1 fruit fly cellular context compared by ENCODE assay signal in the genomic region with DNA sequence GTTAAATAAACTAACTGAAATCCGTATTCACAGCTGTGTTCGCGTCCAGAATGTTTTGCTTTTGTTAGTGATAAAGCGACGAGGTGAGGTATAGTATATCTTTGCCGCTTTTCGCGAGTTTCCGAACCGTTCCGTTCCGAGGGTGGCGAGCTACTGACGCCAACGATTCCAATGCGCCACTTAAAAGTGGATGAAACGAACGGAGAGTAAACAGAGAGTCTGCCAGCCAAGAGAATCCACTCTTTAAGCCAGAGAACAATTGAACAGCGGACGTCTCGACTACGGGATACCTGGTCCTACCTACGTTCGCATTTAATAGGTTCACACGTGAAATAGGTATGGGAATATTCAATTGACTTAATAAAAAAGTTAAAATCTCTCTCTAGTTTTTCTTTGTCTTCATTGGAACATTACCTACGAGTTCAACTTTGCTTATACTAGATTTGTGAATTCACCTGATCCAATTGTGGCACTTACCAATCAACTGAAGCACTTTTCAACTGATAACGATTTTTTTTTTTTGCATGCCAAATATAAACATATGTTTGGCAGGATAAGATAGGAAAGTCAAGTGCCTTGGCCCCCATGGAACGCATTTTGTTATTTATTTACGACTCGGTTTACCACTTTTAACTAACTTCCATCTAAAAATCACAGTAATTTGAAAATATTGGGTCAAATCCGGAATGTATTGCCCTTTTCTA.
TF ChIP-seq lines count a peak whose summit lies in the region.

TSS of gene CG13893 (minus strand) at position 162 of the 704 bp plus-strand sequence.

TF ChIP-seq in whole organism, embryonic, 481 proteins besides CTCF, POLR2A, EP300 and RAD21 (continued from another document and continues in another):
- TF ChIP-seq CG30431 (GFP tag; optimal IDR thresholded peaks at IDR 0.05; lab: Kevin White, UChicago) (no peak), pho (GFP tag; optimal IDR thresholded peaks at IDR 0.05; lab: Kevin White, UChicago) (peak; percentile 21), Hr51 (GFP tag; optimal IDR thresholded peaks at IDR 0.05; lab: Kevin White, UChicago) (no peak), pan (optimal IDR thresholded peaks at IDR 0.05; lab: Kevin White, UChicago) (peak in 1 of 2 experiments; percentile 78), pan (GFP tag; optimal IDR thresholded peaks at IDR 0.05 in 1 of 2, IDR thresholded peaks at IDR 0.05 in 1 of 2) (peak in 1 of 2 experiments; percentile 19), lab (GFP tag; optimal IDR thresholded peaks at IDR 0.05; lab: Kevin White, UChicago) (peak; percentile 69), Dip3 (GFP tag; optimal IDR thresholded peaks at IDR 0.05; lab: Kevin White, UChicago) (no peak), sd (tag; optimal IDR thresholded peaks at IDR 0.05; lab: Kevin White, UChicago) (peak; percentile 16), CG4282 (GFP tag; optimal IDR thresholded peaks at IDR 0.05; lab: Kevin White, UChicago) (no peak), Opbp (GFP tag; IDR thresholded peaks at IDR 0.05; lab: Robert Waterston, UW; ENCODE audit: partially characterized antibody) (peak; percentile 25; the same call in 1 of the 3 replicates), CG15269 (tag; optimal IDR thresholded peaks at IDR 0.05; lab: Kevin White, UChicago) (peak; percentile 21), Fer3 (tag; optimal IDR thresholded peaks at IDR 0.05; lab: Kevin White, UChicago) (no peak), Dad (GFP tag; optimal IDR thresholded peaks at IDR 0.05; lab: Kevin White, UChicago) (peak; percentile 8), Hey (tag; optimal IDR thresholded peaks at IDR 0.05; lab: Kevin White, UChicago) (no peak), Trl (optimal IDR thresholded peaks at IDR 0.05; lab: Kevin White, UChicago) (peak; percentile 93 to 94), Trl (GFP tag; optimal IDR thresholded peaks at IDR 0.05; lab: Kevin White, UChicago) (no peak), CG32767 (GFP tag; IDR thresholded peaks at IDR 0.05; lab: Robert Waterston, UW) (no peak), pnt (GFP tag; optimal IDR thresholded peaks at IDR 0.05; lab: Kevin White, UChicago) (no peak), sens (GFP tag; lab: Kevin White, UChicago) (peak; percentile 87), Nf-YA (GFP tag; IDR thresholded peaks at IDR 0.05; lab: Robert Waterston, UW) (peak; percentile 32; the same call in 1 of the 2 replicates), CG2202 (tag; optimal IDR thresholded peaks at IDR 0.05; lab: Kevin White, UChicago) (no peak), eve (GFP tag; optimal IDR thresholded peaks at IDR 0.05; lab: Kevin White, UChicago) (no peak), gsb (GFP tag; IDR thresholded peaks at IDR 0.05; lab: Robert Waterston, UW) (peak; percentile 56; the same call in 1 of the 2 replicates), CG3995 (GFP tag; optimal IDR thresholded peaks at IDR 0.05; lab: Kevin White, UChicago) (no peak), TFAM (GFP tag; optimal IDR thresholded peaks at IDR 0.05; lab: Kevin White, UChicago) (no peak), CG15011 (GFP tag; optimal IDR thresholded peaks at IDR 0.05; lab: Kevin White, UChicago) (no peak), hkb (optimal IDR thresholded peaks at IDR 0.05; lab: Kevin White, UChicago) (no peak), hkb (GFP tag; IDR thresholded peaks at IDR 0.05; lab: Robert Waterston, UW) (peak; percentile 62; the same call in 1 of the 2 replicates), cad (GFP tag; optimal IDR thresholded peaks at IDR 0.05; lab: Kevin White, UChicago) (no peak), CG4360 (GFP tag; IDR thresholded peaks at IDR 0.05; lab: Robert Waterston, UW) (peak; percentile 33; the same call in 1 of the 2 replicates), sim (GFP tag; IDR thresholded peaks at IDR 0.05; lab: Robert Waterston, UW) (no peak), Sry-β (GFP tag; optimal IDR thresholded peaks at IDR 0.05; lab: Kevin White, UChicago) (no peak), CG8089 (GFP tag; optimal IDR thresholded peaks at IDR 0.05; lab: Kevin White, UChicago) (no peak), Oaz (GFP tag; IDR thresholded peaks at IDR 0.05; lab: Robert Waterston, UW) (no peak), CG8388 (GFP tag; optimal IDR thresholded peaks at IDR 0.05; lab: Kevin White, UChicago) (no peak), Meics (GFP tag; optimal IDR thresholded peaks at IDR 0.05; lab: Kevin White, UChicago) (peak; percentile 32), Bteb2 (GFP tag; optimal IDR thresholded peaks at IDR 0.05; lab: Kevin White, UChicago) (no peak), CG7839 (tag; optimal IDR thresholded peaks at IDR 0.05; lab: Kevin White, UChicago) (no peak), dm (GFP tag; optimal IDR thresholded peaks at IDR 0.05; lab: Kevin White, UChicago) (no peak), row (GFP tag; IDR thresholded peaks at IDR 0.05; lab: Robert Waterston, UW) (peak; percentile 96), CG34376 (GFP tag; optimal IDR thresholded peaks at IDR 0.05; lab: Kevin White, UChicago) (peak; percentile 78), so (GFP tag; IDR thresholded peaks at IDR 0.05; lab: Robert Waterston, UW) (peak; percentile 44; the same call in 1 of the 3 replicates), nerfin-2 (GFP tag; IDR thresholded peaks at IDR 0.05; lab: Robert Waterston, UW; ENCODE audit: partially characterized antibody) (peak; percentile 40; the same call in 1 of the 2 replicates), az2 (GFP tag; optimal IDR thresholded peaks at IDR 0.05; lab: Kevin White, UChicago) (no peak), nau (GFP tag; optimal IDR thresholded peaks at IDR 0.05; lab: Kevin White, UChicago) (no peak), Rx (GFP tag; IDR thresholded peaks at IDR 0.05; lab: Robert Waterston, UW) (no peak), CG13424 (tag; optimal IDR thresholded peaks at IDR 0.05; lab: Kevin White, UChicago) (no peak), C15 (GFP tag; IDR thresholded peaks at IDR 0.05; lab: Robert Waterston, UW) (no peak), fd64A (GFP tag; optimal IDR thresholded peaks at IDR 0.05; lab: Kevin White, UChicago) (peak; percentile 53), CG11723 (GFP tag; optimal IDR thresholded peaks at IDR 0.05; lab: Kevin White, UChicago) (no peak), Oli (tag; optimal IDR thresholded peaks at IDR 0.05; lab: Kevin White, UChicago) (no peak), wor (GFP tag; IDR thresholded peaks at IDR 0.05; lab: Robert Waterston, UW) (no peak), Hr3 (GFP tag; optimal IDR thresholded peaks at IDR 0.05; lab: Kevin White, UChicago) (no peak), Dbx (GFP tag; IDR thresholded peaks at IDR 0.05; lab: Robert Waterston, UW) (peak; percentile 67; the same call in 2 of the 3 replicates), fd102C (GFP tag; optimal IDR thresholded peaks at IDR 0.05; lab: Kevin White, UChicago) (no peak), Poxn (GFP tag; IDR thresholded peaks at IDR 0.05; lab: Robert Waterston, UW) (no peak), her (GFP tag; optimal IDR thresholded peaks at IDR 0.05; lab: Kevin White, UChicago) (peak; percentile 61), insv (GFP tag; optimal IDR thresholded peaks at IDR 0.05; lab: Kevin White, UChicago) (peak in 1 of 2 experiments; percentile 13), CG3847 (GFP tag; IDR thresholded peaks at IDR 0.05; lab: Robert Waterston, UW) (no peak), CG12769 (tag; optimal IDR thresholded peaks at IDR 0.05; lab: Kevin White, UChicago) (peak; percentile 74), CG12942 (GFP tag; optimal IDR thresholded peaks at IDR 0.05; lab: Kevin White, UChicago) (no peak), GATAe (GFP tag; conservative IDR thresholded peaks at IDR 0.05; lab: Robert Waterston, UW) (no peak), CG3726 (GFP tag; IDR thresholded peaks at IDR 0.05; lab: Robert Waterston, UW) (no peak), CG17829 (tag; optimal IDR thresholded peaks at IDR 0.05; lab: Kevin White, UChicago) (no peak), lmd (GFP tag; IDR thresholded peaks at IDR 0.05; lab: Robert Waterston, UW) (no peak), zfh2 (GFP tag; optimal IDR thresholded peaks at IDR 0.05; lab: Kevin White, UChicago) (no peak), CG13296 (GFP tag; optimal IDR thresholded peaks at IDR 0.05; lab: Kevin White, UChicago) (peak; percentile 62), sima (GFP tag; optimal IDR thresholded peaks at IDR 0.05; lab: Kevin White, UChicago) (no peak), ems (GFP tag; optimal IDR thresholded peaks at IDR 0.05; lab: Kevin White, UChicago) (no peak), tin (GFP tag; optimal IDR thresholded peaks at IDR 0.05; lab: Kevin White, UChicago) (no peak), NC2β (GFP tag; optimal IDR thresholded peaks at IDR 0.05; lab: Kevin White, UChicago) (no peak), schlank (tag; optimal IDR thresholded peaks at IDR 0.05; lab: Kevin White, UChicago) (peak; percentile 45), chif (GFP tag; optimal IDR thresholded peaks at IDR 0.05; lab: Kevin White, UChicago) (no peak), stwl (tag; optimal IDR thresholded peaks at IDR 0.05; lab: Kevin White, UChicago) (no peak), cg (GFP tag; optimal IDR thresholded peaks at IDR 0.05; lab: Kevin White, UChicago) (no peak), gfzf (GFP tag; optimal IDR thresholded peaks at IDR 0.05; lab: Kevin White, UChicago) (no peak), CG18764 (GFP tag; optimal IDR thresholded peaks at IDR 0.05; lab: Kevin White, UChicago) (no peak), CG18619 (GFP tag; optimal IDR thresholded peaks at IDR 0.05; lab: Kevin White, UChicago) (peak; percentile 5), Med (GFP tag; lab: Kevin White, UChicago) (peak; percentile 92), CG4854 (GFP tag; optimal IDR thresholded peaks at IDR 0.05; lab: Kevin White, UChicago) (peak; percentile 26), ranshi (GFP tag; IDR thresholded peaks at IDR 0.05; lab: Robert Waterston, UW) (peak; percentile 44; the same call in 1 of the 2 replicates), ATbp (GFP tag; optimal IDR thresholded peaks at IDR 0.05; lab: Kevin White, UChicago) (no peak), CG10431 (GFP tag; optimal IDR thresholded peaks at IDR 0.05; lab: Kevin White, UChicago) (no peak), CG5245 (GFP tag; optimal IDR thresholded peaks at IDR 0.05; lab: Kevin White, UChicago) (no peak), CG18262 (tag; optimal IDR thresholded peaks at IDR 0.05; lab: Kevin White, UChicago) (no peak), Stat92E (GFP tag; optimal IDR thresholded peaks at IDR 0.05; lab: Kevin White, UChicago) (peak in 1 of 3 experiments; percentile 76), dpn (GFP tag; optimal IDR thresholded peaks at IDR 0.05; lab: Kevin White, UChicago) (peak in 1 of 2 experiments; percentile 41), CG7357 (GFP tag; IDR thresholded peaks at IDR 0.05; lab: Robert Waterston, UW) (no peak), corto (GFP tag; optimal IDR thresholded peaks at IDR 0.05; lab: Kevin White, UChicago) (peak; percentile 32), CG3065 (GFP tag; optimal IDR thresholded peaks at IDR 0.05; lab: Kevin White, UChicago) (no peak), CG12104 (GFP tag; optimal IDR thresholded peaks at IDR 0.05; lab: Kevin White, UChicago) (peak; percentile 5), HmgD (GFP tag; optimal IDR thresholded peaks at IDR 0.05; lab: Kevin White, UChicago) (no peak), CG3281 (GFP tag; optimal IDR thresholded peaks at IDR 0.05; lab: Kevin White, UChicago) (peak; percentile 44), zen (tag; optimal IDR thresholded peaks at IDR 0.05; lab: Kevin White, UChicago) (no peak), CG1832 (GFP tag; optimal IDR thresholded peaks at IDR 0.05; lab: Kevin White, UChicago) (no peak), BEAF-32 (GFP tag; optimal IDR thresholded peaks at IDR 0.05; lab: Kevin White, UChicago) (no peak), HLH3B (GFP tag; IDR thresholded peaks at IDR 0.05; lab: Robert Waterston, UW) (no peak), tup (GFP tag; optimal IDR thresholded peaks at IDR 0.05; lab: Kevin White, UChicago) (no peak), Ada2b (GFP tag; IDR thresholded peaks at IDR 0.05; lab: Robert Waterston, UW) (no peak), CG9437 (GFP tag; optimal IDR thresholded peaks at IDR 0.05; lab: Kevin White, UChicago) (no peak), Lim3 (GFP tag; IDR thresholded peaks at IDR 0.05; lab: Robert Waterston, UW) (no peak), CG2199 (GFP tag; IDR thresholded peaks at IDR 0.05; lab: Robert Waterston, UW) (no peak), sens-2 (GFP tag; IDR thresholded peaks at IDR 0.05; lab: Robert Waterston, UW) (peak; percentile 16; the same call in 1 of the 2 replicates), Ravus (GFP tag; IDR thresholded peaks at IDR 0.05; lab: Robert Waterston, UW) (no peak), toy (GFP tag; IDR thresholded peaks at IDR 0.05; lab: Robert Waterston, UW) (no peak), oc (tag; optimal IDR thresholded peaks at IDR 0.05; lab: Kevin White, UChicago) (no peak), NK7.1 (GFP tag; optimal IDR thresholded peaks at IDR 0.05; lab: Kevin White, UChicago) (peak; percentile 11), CG10959 (GFP tag; IDR thresholded peaks at IDR 0.05; lab: Robert Waterston, UW) (no peak), gsb-n (tag; optimal IDR thresholded peaks at IDR 0.05; lab: Kevin White, UChicago) (no peak), CG6813 (GFP tag; optimal IDR thresholded peaks at IDR 0.05; lab: Kevin White, UChicago) (peak; percentile 51), gce (GFP tag; IDR thresholded peaks at IDR 0.05; lab: Robert Waterston, UW) (peak; percentile 65; the same call in 2 of the 3 replicates), ftz-f1 (GFP tag; optimal IDR thresholded peaks at IDR 0.05; lab: Kevin White, UChicago) (peak; percentile 40), twi (tag; optimal IDR thresholded peaks at IDR 0.05; lab: Kevin White, UChicago) (no peak), CG2875 (GFP tag; optimal IDR thresholded peaks at IDR 0.05; lab: Kevin White, UChicago) (no peak), CG9876 (GFP tag; optimal IDR thresholded peaks at IDR 0.05; lab: Kevin White, UChicago) (no peak), odd (GFP tag; optimal IDR thresholded peaks at IDR 0.05; lab: Kevin White, UChicago) (no peak), CG2889 (GFP tag; IDR thresholded peaks at IDR 0.05; lab: Robert Waterston, UW) (no peak), Hr78 (GFP tag; optimal IDR thresholded peaks at IDR 0.05; lab: Kevin White, UChicago) (no peak), kni (GFP tag; optimal IDR thresholded peaks at IDR 0.05; lab: Kevin White, UChicago) (peak; percentile 22), tgo (GFP tag; IDR thresholded peaks at IDR 0.05; lab: Robert Waterston, UW) (peak; percentile 34; the same call in 2 of the 3 replicates), MESR4 (GFP tag; optimal IDR thresholded peaks at IDR 0.05; lab: Kevin White, UChicago) (peak; percentile 17), CG7786 (GFP tag; optimal IDR thresholded peaks at IDR 0.05; lab: Kevin White, UChicago) (no peak), Neu2 (GFP tag; optimal IDR thresholded peaks at IDR 0.05; lab: Kevin White, UChicago; ENCODE audit: borderline replicate concordance) (no peak), btn (GFP tag; optimal IDR thresholded peaks at IDR 0.05; lab: Kevin White, UChicago) (no peak), Bdp1 (GFP tag; optimal IDR thresholded peaks at IDR 0.05; lab: Kevin White, UChicago) (no peak), CG10209 (GFP tag; optimal IDR thresholded peaks at IDR 0.05; lab: Kevin White, UChicago) (no peak)
